Fruit fly (Drosophila melanogaster) whole organism, adult: Measurements from ENCODE around the gene Naam.

Source experiments
- CG11617 ChIP-seq: fragments of 200-800 bp; sonication (Bioruptor generic); optimal IDR thresholded peaks from 2 replicates; lab custom pipeline; 2017; ENCODE audit warnings: mild to moderate bottlenecking, missing biosample characterization, missing genetic modification reagents, missing genetic modification characterization
- CG12768 ChIP-seq: fragments of 200-800 bp; sonication (Bioruptor generic); optimal IDR thresholded peaks from 2 replicates; lab custom pipeline; 2017; ENCODE audit warnings: missing biosample characterization, missing genetic modification characterization, mild to moderate bottlenecking, moderate library complexity, missing genetic modification reagents
- CG14711 ChIP-seq: fragments of 200-800 bp; sonication (Bioruptor generic); optimal IDR thresholded peaks from 2 replicates; lab custom pipeline; 2018; ENCODE audit warnings: missing biosample characterization, mild to moderate bottlenecking, missing genetic modification characterization, moderate library complexity
- CG1620 ChIP-seq: fragments of 200-800 bp; sonication (Bioruptor generic); optimal IDR thresholded peaks from 2 replicates; lab custom pipeline; 2016; ENCODE audit warnings: missing biosample characterization, missing genetic modification characterization
- CG33017 ChIP-seq: fragments of 200-800 bp; sonication (Bioruptor generic); optimal IDR thresholded peaks from 2 replicates; lab custom pipeline; 2018; ENCODE audit warnings: missing biosample characterization, mild to moderate bottlenecking, missing genetic modification characterization, moderate library complexity
- CG5204 ChIP-seq: fragments of 200-800 bp; sonication (Bioruptor generic); optimal IDR thresholded peaks from 2 replicates; lab custom pipeline; 2016; ENCODE audit warnings: missing biosample characterization, missing genetic modification characterization
- CG7045 ChIP-seq: fragments of 200-800 bp; sonication (Bioruptor generic); optimal IDR thresholded peaks from 2 replicates; lab custom pipeline; 2017; ENCODE audit warnings: missing biosample characterization, mild to moderate bottlenecking, missing genetic modification characterization
- CG7101 ChIP-seq: fragments of 200-800 bp; sonication (Bioruptor generic); optimal IDR thresholded peaks from 2 replicates; lab custom pipeline; 2018; ENCODE audit warnings: missing biosample characterization, mild to moderate bottlenecking, missing genetic modification characterization, moderate library complexity
- Clk ChIP-seq: fragments of 200-800 bp; sonication (Bioruptor generic); optimal IDR thresholded peaks from 2 replicates; lab custom pipeline; 2017; ENCODE audit warnings: missing biosample characterization, missing genetic modification characterization
- Crg-1 ChIP-seq: fragments of 200-800 bp; sonication (Bioruptor generic); optimal IDR thresholded peaks from 2 replicates; lab custom pipeline; 2016; ENCODE audit warnings: missing biosample characterization, missing genetic modification characterization
- Hr96 ChIP-seq: fragments of 200-800 bp; sonication (Bioruptor generic); optimal IDR thresholded peaks from 2 replicates; lab custom pipeline; 2016; ENCODE audit warnings: missing biosample characterization, missing genetic modification characterization
- Mnt ChIP-seq: fragments of 200-800 bp; sonication (Bioruptor generic); optimal IDR thresholded peaks from 2 replicates; lab custom pipeline; 2016; ENCODE audit warnings: missing biosample characterization, mild to moderate bottlenecking, missing genetic modification characterization
- bab1 ChIP-seq: fragments of 200-800 bp; sonication (Bioruptor generic); optimal IDR thresholded peaks from 3 replicates; lab custom pipeline; 2019; ENCODE audit warnings: missing biosample characterization, mild to moderate bottlenecking, missing genetic modification characterization, moderate library complexity
- cic ChIP-seq: fragments of 200-800 bp; sonication (Bioruptor generic); optimal IDR thresholded peaks from 2 replicates; lab custom pipeline; 2017; ENCODE audit warnings: missing biosample characterization, mild to moderate bottlenecking, missing genetic modification characterization, moderate library complexity
- cnc ChIP-seq, 2 experiments: fragments of >200 bp; optimal IDR thresholded peaks; 2 replicates each; lab custom pipeline; 2017
- kay ChIP-seq: fragments of 200-800 bp; sonication (Bioruptor generic); peaks from one replicate; lab custom pipeline; 2016; ENCODE audit warnings: missing biosample characterization, missing genetic modification characterization, borderline replicate concordance
- ovo ChIP-seq: fragments of 200-800 bp; sonication (Bioruptor generic); optimal IDR thresholded peaks from 2 replicates; lab custom pipeline; 2016; ENCODE audit warnings: missing biosample characterization, missing genetic modification characterization
- pad ChIP-seq: fragments of 200-800 bp; sonication (Bioruptor generic); optimal IDR thresholded peaks from 3 replicates; lab custom pipeline; 2017; ENCODE audit warnings: missing biosample characterization, missing genetic modification characterization, mild to moderate bottlenecking, moderate library complexity, missing genetic modification reagents
- tj ChIP-seq: fragments of 200-800 bp; sonication (Bioruptor generic); optimal IDR thresholded peaks from 3 replicates; lab custom pipeline; 2017; ENCODE audit warnings: missing biosample characterization, mild to moderate bottlenecking, missing genetic modification characterization, moderate library complexity
- toe ChIP-seq: fragments of 200-800 bp; sonication (Bioruptor generic); optimal IDR thresholded peaks from 2 replicates; lab custom pipeline; 2016; ENCODE audit warnings: missing biosample characterization, missing genetic modification characterization

The Naam gene

DNA sequence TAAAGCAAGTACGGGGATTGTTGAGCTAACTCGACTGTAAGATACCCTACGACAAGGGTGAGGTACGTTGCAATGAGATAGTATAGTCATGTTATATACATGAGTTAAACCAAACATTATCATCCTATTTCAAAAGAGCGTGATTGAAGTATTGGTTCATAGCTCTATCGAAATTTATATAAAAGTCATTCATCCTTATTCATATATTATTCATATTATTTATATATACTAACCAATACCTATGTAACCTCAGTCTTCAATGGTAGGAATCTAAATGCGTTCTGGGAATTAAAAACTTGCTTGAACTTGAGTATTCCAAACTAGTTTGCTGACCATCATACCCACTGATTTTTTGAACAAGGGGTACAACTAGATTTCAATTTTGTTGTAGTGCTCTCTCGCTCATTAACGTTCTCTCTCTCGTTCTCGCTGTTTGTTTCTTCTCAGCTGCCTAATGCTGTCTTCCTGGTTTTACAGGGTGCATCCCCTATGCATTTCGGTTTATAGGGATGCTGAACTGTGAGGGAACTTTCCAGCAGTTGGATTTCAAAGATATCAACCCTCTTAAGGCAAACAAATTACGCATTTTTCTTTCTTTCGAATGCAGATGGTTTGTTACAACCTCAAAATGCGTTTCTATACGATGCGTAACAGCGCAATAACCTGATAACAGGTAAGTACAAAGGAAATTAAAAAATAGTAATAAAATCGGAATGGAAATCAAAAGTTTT is 43.3 kb upstream of the Naam start:
- TF ChIP-seq CG7045 (GFP tag; lab: Kevin White, UChicago), result peak; percentile 37
- no peak for TF ChIP-seq ovo (GFP tag; lab: Kevin White, UChicago)
- TF ChIP-seq Crg-1 (GFP tag; lab: Kevin White, UChicago), result no peak
- TF ChIP-seq pad (GFP tag; lab: Kevin White, UChicago), result peak; percentile 7
- no peak for TF ChIP-seq CG12768 (GFP tag; lab: Kevin White, UChicago)
- TF ChIP-seq Mnt, result no peak
- no peak for TF ChIP-seq toe (GFP tag; lab: Kevin White, UChicago)
- TF ChIP-seq Clk (GFP tag; lab: Kevin White, UChicago), result no peak
- TF ChIP-seq cnc (optimal IDR thresholded peaks at IDR 0.05; lab: Kevin White, UChicago), result no peak
- peak; percentile 23 for TF ChIP-seq kay (GFP tag; lab: Kevin White, UChicago)

DNA sequence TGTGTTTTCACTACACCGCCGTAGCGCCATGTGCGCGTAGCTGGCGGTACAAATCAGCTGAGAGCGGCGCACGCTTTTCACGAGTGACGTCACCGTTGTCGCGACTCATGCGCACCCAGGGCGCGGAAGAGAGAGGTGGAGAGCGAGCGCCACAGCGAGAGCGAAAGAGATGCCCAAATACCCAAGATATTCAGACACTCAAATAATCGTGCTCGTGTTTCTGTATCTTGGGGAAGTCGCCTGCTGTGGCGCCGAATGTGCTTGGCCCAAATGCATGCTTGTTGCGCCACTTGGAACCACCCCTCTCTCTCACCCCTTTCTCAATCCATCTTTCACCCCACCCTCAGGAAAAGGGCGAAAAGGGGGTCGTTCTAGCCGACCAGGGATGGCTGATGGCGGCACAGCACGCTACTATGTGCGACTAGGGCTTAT is 38.5 kb upstream of the Naam start, which contains the start of gene CG6231:
Gene CG6231, minus strand, starts transcription at position 34 of the 432 bp plus-strand sequence.
- TF ChIP-seq Hr96 (no peak), CG7101 (tag; lab: Kevin White, UChicago) (no peak), bab1 (GFP tag; lab: Kevin White, UChicago) (no peak), CG33017 (tag; lab: Kevin White, UChicago) (no peak), CG5204 (GFP tag; lab: Kevin White, UChicago) (no peak), CG14711 (tag; lab: Kevin White, UChicago) (no peak), Mnt (peak; percentile 76)

DNA sequence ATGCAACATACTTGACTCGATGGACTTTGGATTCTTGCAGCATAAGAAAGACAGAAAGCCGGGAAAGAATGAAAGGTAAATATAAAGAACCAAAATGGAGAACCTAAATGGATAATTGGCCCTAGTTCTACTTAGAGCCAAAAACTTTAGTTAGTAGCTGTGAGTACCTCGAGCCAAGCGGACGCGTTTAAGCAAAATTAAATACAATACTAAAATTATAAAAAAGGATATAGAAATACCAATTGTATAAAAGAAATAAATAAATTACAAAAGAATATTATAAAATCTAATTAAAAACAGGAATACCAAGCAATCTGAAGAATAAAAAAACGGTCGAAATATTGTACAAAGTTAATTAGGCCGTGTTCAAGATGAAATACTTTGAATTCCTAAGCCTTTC is 36.6 kb upstream of the Naam start, which contains the start of gene CG34138:
Gene CG34138, plus strand, starts transcription at position 301 of the 400 bp plus-strand sequence.
- TF ChIP-seq cic (no peak), Clk (GFP tag; lab: Kevin White, UChicago) (no peak), CG11617 (GFP tag; lab: Kevin White, UChicago) (no peak), Crg-1 (GFP tag; lab: Kevin White, UChicago) (no peak), Hr96 (no peak), kay (GFP tag; lab: Kevin White, UChicago) (no peak), Mnt (no peak), CG12768 (GFP tag; lab: Kevin White, UChicago) (no peak), CG5204 (GFP tag; lab: Kevin White, UChicago) (no peak)

DNA sequence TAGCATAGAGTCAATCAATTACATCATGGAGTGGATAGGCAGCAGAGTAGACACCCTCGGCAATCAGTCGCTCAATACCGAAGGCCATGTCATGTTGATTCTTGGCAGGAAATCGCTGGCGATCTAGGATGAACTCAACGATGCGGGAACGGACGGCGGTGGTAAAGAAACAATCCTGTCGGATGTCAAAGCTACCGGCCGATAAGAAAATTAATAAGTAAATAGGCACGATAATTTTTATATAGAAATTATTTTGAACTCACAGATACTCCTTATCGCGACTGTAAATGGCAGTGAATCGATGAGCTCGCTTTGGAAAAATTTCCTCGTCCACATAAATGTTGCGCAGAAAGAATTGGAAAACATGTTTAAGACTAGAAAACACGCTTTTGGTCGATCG is 33.2 kb upstream of the Naam start:
- no peak for TF ChIP-seq Mnt
- TF ChIP-seq Crg-1 (GFP tag; lab: Kevin White, UChicago), result no peak
- no peak for TF ChIP-seq CG1620 (GFP tag; lab: Kevin White, UChicago)
- TF ChIP-seq ovo (GFP tag; lab: Kevin White, UChicago), result no peak
- no peak for TF ChIP-seq CG5204 (GFP tag; lab: Kevin White, UChicago)
- no peak for TF ChIP-seq bab1 (GFP tag; lab: Kevin White, UChicago)
- TF ChIP-seq kay (GFP tag; lab: Kevin White, UChicago), result no peak
- no peak for TF ChIP-seq pad (GFP tag; lab: Kevin White, UChicago)
- no peak for TF ChIP-seq tj (GFP tag; lab: Kevin White, UChicago)
- TF ChIP-seq CG12768 (GFP tag; lab: Kevin White, UChicago), result no peak
- no peak for TF ChIP-seq Hr96

DNA sequence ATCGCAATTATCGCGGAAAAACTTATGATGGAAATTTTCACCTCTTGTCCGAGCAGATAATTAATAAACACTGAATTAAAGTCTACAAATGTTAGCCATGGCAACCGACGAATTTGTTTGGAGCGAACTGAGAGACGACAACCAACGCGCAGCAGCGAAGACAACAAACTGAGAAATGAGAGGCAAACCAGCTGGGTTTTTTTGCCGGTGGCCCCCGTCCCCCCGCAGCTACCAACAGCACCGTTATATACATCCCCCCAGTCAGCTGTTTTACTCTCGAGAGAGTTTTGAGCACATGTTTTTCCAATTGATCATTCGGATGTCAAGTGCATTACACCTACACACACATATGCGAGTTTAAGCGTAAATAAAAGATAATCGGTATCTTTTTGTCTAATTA is 30.2 kb upstream of the Naam start:
- TF ChIP-seq Clk (GFP tag; lab: Kevin White, UChicago), result no peak
- peak; percentile 98 for TF ChIP-seq Mnt
- no peak for TF ChIP-seq tj (GFP tag; lab: Kevin White, UChicago)
- TF ChIP-seq Hr96, result no peak
- TF ChIP-seq pad (GFP tag; lab: Kevin White, UChicago), result peak; percentile 85
- no peak for TF ChIP-seq CG14711 (tag; lab: Kevin White, UChicago)
- TF ChIP-seq ovo (GFP tag; lab: Kevin White, UChicago), result peak; percentile 100
- TF ChIP-seq bab1 (GFP tag; lab: Kevin White, UChicago), result peak; percentile 32
- no peak for TF ChIP-seq CG7101 (tag; lab: Kevin White, UChicago)
- peak; percentile 91 for TF ChIP-seq cic
- TF ChIP-seq kay (GFP tag; lab: Kevin White, UChicago), result no peak
- no peak for TF ChIP-seq CG7045 (GFP tag; lab: Kevin White, UChicago)
- TF ChIP-seq CG1620 (GFP tag; lab: Kevin White, UChicago), result no peak
- no peak for TF ChIP-seq CG33017 (tag; lab: Kevin White, UChicago)
- TF ChIP-seq cnc (optimal IDR thresholded peaks at IDR 0.05; lab: Kevin White, UChicago), result no peak
- TF ChIP-seq toe (GFP tag; lab: Kevin White, UChicago), result peak; percentile 9
- no peak for TF ChIP-seq CG5204 (GFP tag; lab: Kevin White, UChicago)
- no peak for TF ChIP-seq Crg-1 (GFP tag; lab: Kevin White, UChicago)
- TF ChIP-seq CG12768 (GFP tag; lab: Kevin White, UChicago), result peak; percentile 9
- TF ChIP-seq CG11617 (GFP tag; lab: Kevin White, UChicago), result no peak

DNA sequence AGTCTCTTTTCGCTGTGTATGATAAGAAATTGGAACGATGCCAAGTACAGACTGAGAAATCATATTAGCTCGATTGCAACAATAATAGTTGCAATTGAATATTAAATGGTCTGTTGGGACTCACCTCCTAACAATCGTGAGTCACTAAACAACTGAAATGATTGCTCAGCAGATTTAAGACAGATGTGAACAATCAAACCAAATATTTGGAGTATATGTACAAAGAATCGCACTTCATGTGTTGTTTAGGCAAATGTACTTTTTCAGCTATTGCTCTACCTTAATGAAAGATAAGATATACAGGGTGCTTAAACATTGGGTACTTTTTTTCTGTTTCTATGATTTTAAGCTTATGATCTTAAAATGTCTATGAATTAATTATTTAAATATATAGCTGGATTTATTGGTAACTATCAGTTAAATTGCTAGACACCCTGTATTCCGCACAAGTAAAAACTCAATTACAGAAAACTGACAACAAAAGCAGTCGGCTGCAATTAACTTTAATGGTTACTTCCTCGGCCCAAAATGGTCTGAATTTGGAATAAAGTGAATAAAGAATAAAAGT is 29.7 kb upstream of the Naam start:
- TF ChIP-seq CG11617 (GFP tag; lab: Kevin White, UChicago), result peak; percentile 85
- TF ChIP-seq CG14711 (tag; lab: Kevin White, UChicago), result peak; percentile 94
- TF ChIP-seq CG7045 (GFP tag; lab: Kevin White, UChicago), result peak; percentile 88
- TF ChIP-seq cnc (optimal IDR thresholded peaks at IDR 0.05; lab: Kevin White, UChicago), result no peak
- TF ChIP-seq CG5204 (GFP tag; lab: Kevin White, UChicago), result peak; percentile 83
- TF ChIP-seq tj (GFP tag; lab: Kevin White, UChicago), result peak; percentile 54
- TF ChIP-seq CG33017 (tag; lab: Kevin White, UChicago), result peak; percentile 96
- TF ChIP-seq cic, result peak; percentile 37
- peak; percentile 67 for TF ChIP-seq toe (GFP tag; lab: Kevin White, UChicago)
- peak; percentile 37 for TF ChIP-seq pad (GFP tag; lab: Kevin White, UChicago)
- TF ChIP-seq CG12768 (GFP tag; lab: Kevin White, UChicago), result peak; percentile 90
- TF ChIP-seq ovo (GFP tag; lab: Kevin White, UChicago), result no peak
- peak; percentile 9 for TF ChIP-seq Mnt
- TF ChIP-seq Crg-1 (GFP tag; lab: Kevin White, UChicago), result peak; percentile 24
- peak; percentile 40 for TF ChIP-seq Hr96
- no peak for TF ChIP-seq kay (GFP tag; lab: Kevin White, UChicago)
- TF ChIP-seq bab1 (GFP tag; lab: Kevin White, UChicago), result peak; percentile 92
- TF ChIP-seq Clk (GFP tag; lab: Kevin White, UChicago), result peak; percentile 73
- peak; percentile 76 for TF ChIP-seq CG1620 (GFP tag; lab: Kevin White, UChicago)
- peak; percentile 95 for TF ChIP-seq CG7101 (tag; lab: Kevin White, UChicago)
